Fruit fly (Drosophila melanogaster) Kc167 (cell line): Measurements from ENCODE around the gene CG9525.

Source experiments
- Myc ChIP-seq: fragments of >200 bp; optimal IDR thresholded peaks from 2 replicates; lab custom pipeline; 2017; ENCODE audit warnings: missing external identifiers
- Sin3A ChIP-seq: fragments of >200 bp; optimal IDR thresholded peaks from 2 replicates; lab custom pipeline; 2018; ENCODE audit warnings: missing external identifiers
- h ChIP-seq: fragments of >200 bp; optimal IDR thresholded peaks from 3 replicates; lab custom pipeline; 2018; ENCODE audit warnings: missing external identifiers
- psq ChIP-seq: fragments of >200 bp; optimal IDR thresholded peaks from 2 replicates; lab custom pipeline; 2017; ENCODE audit warnings: missing external identifiers

DNA sequence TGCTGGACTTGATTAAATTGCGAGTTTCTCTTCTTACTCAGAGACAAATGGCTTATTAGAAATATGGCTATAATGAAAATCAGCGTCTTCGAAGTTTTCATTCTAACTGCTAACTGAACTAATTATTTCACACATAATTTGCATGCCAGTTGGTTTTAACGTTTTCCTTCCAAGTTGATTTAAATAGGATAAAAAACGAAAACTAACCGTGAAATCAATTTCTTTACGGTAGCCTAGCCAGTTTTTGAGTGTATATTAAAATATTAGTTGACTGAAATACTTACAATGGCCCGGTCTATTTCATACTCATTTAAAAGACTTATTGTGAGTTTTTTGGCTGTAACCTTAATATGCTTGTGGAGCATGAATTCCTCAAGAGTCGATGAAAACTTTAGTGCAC is at the start of gene CG9525, which contains the start of gene CG32985:
- no peak for TF ChIP-seq psq
- TF ChIP-seq Myc: no peak
- no peak for TF ChIP-seq h (lab: Kevin White, UChicago)
- TF ChIP-seq Sin3A: no peak
